Worm (Caenorhabditis elegans) whole organism, midembryonic: ENCODE results near the gene ifp-1.

Source experiments
- T22C8.4 ChIP-seq: fragments of 200-800 bp; sonication (Bioruptor generic); IDR thresholded peaks from 2 replicates; pipeline ENCODE4 v1.3.6; 2022; ENCODE audit warnings: missing genetic modification characterization, missing compliant biosample characterization
- flt-1 ChIP-seq: fragments of 200-800 bp; sonication (Bioruptor generic); IDR thresholded peaks from 2 replicates; pipeline ENCODE4 v1.3.6; 2022; ENCODE audit warnings: missing genetic modification characterization, missing compliant biosample characterization
- klf-2 ChIP-seq: fragments of 200-800 bp; sonication (Bioruptor generic); conservative IDR thresholded peaks from 2 replicates; pipeline ENCODE4 v1.3.6; 2022; ENCODE audit warnings: missing genetic modification reagents, missing genetic modification characterization, missing compliant biosample characterization
- ref-1 ChIP-seq: fragments of 200-800 bp; sonication (Bioruptor generic); conservative IDR thresholded peaks from 2 replicates; pipeline ENCODE4 v1.3.6; 2022; ENCODE audit warnings: missing genetic modification reagents, missing genetic modification characterization, missing compliant biosample characterization
- tab-1 ChIP-seq: fragments of 200-800 bp; sonication (Bioruptor generic); IDR thresholded peaks from 2 replicates; pipeline ENCODE4 v1.3.6; 2022; ENCODE audit warnings: missing genetic modification characterization, missing compliant biosample characterization
- ztf-23 ChIP-seq: fragments of 200-800 bp; sonication (Bioruptor generic); IDR thresholded peaks from 2 replicates; pipeline ENCODE4 v1.3.6; 2022; ENCODE audit warnings: missing genetic modification reagents, missing genetic modification characterization, missing compliant biosample characterization

DNA sequence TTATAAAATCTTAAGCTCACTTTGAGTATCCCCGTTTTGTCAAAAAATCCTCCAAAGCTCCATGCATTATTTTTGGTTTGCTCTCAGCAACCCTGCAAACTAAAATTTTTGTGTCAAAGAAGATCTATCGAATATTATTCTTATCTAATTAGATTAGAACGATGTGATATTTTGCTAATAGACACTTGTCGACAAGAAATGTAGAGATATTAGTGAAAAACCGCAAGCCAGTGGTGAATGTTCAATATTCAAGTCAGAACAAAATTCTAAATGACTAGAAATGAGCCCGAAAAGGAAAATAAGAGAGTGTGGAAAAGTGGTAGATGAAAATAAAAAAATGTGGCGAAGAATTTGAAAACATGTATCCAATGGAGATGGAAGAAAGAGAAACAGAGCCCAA, 5.2 kb downstream of the ifp-1 start, which contains the start of gene C43C3.4:
- TF ChIP-seq T22C8.4: no peak
- no peak for TF ChIP-seq flt-1 (GFP tag; lab: Robert Waterston, UW)
- no peak for TF ChIP-seq tab-1 (GFP tag; lab: Robert Waterston, UW)
- no peak for TF ChIP-seq ref-1 (GFP tag; lab: Robert Waterston, UW)
- no peak for TF ChIP-seq klf-2 (GFP tag; lab: Robert Waterston, UW)
- no peak for TF ChIP-seq ztf-23 (GFP tag; lab: Robert Waterston, UW)
